Fruit fly (Drosophila melanogaster): Measurements from ENCODE around the gene RpL13.

- TF ChIP-seq CG15710 (tag; optimal IDR thresholded peaks at IDR 0.05) (no peak), CG8159 (tag; optimal IDR thresholded peaks at IDR 0.05) (no peak)
These were observed 37.5 kb downstream of the RpL13 start for dm6 chr2L:10004574-10004973.
